Worm (Caenorhabditis elegans) whole organism, young adult: ENCODE results near the gene Y38H6C.24.

Source experiments
- B0261.1 ChIP-seq: sonication (generic microtip); optimal IDR thresholded peaks from 2 replicates; lab custom pipeline; 2016; ENCODE audit warnings: mild to moderate bottlenecking, missing genetic modification characterization, moderate library complexity, missing compliant biosample characterization
- B0336.3 ChIP-seq: fragments of 200-800 bp; sonication (Bioruptor generic); IDR thresholded peaks from 2 replicates; pipeline ENCODE4 v1.3.6; 2022; ENCODE audit warnings: missing genetic modification characterization, missing compliant biosample characterization
- D2030.7 ChIP-seq: fragments of 200-800 bp; sonication (Bioruptor generic); IDR thresholded peaks from 2 replicates; pipeline ENCODE4 v1.3.6; 2022; ENCODE audit warnings: missing genetic modification reagents, missing genetic modification characterization, missing compliant biosample characterization
- F10E7.11 ChIP-seq: sonication (generic microtip); optimal IDR thresholded peaks from 2 replicates; lab custom pipeline; 2017; ENCODE audit warnings: mild to moderate bottlenecking, missing genetic modification characterization, moderate library complexity, missing compliant biosample characterization
- F33H1.4 ChIP-seq: fragments of 200-800 bp; sonication (Bioruptor generic); IDR thresholded peaks from 2 replicates; pipeline ENCODE4 v1.3.6; 2022; ENCODE audit warnings: missing genetic modification reagents, missing genetic modification characterization, missing compliant biosample characterization
- K12H6.12 ChIP-seq: fragments of 200-800 bp; sonication (Bioruptor generic); optimal IDR thresholded peaks from 2 replicates; lab custom pipeline; 2018; ENCODE audit warnings: mild to moderate bottlenecking, missing genetic modification characterization, missing compliant biosample characterization
- Y53F4B.3 ChIP-seq: fragments of 200-800 bp; sonication (Bioruptor generic); IDR thresholded peaks from 2 replicates; pipeline ENCODE4 v1.3.6; 2022; ENCODE audit warnings: missing genetic modification reagents, missing genetic modification characterization, missing compliant biosample characterization
- Y79H2A.3 ChIP-seq: fragments of 200-800 bp; sonication (Bioruptor generic); conservative IDR thresholded peaks from 2 replicates; pipeline ENCODE4 v1.3.6; 2022; ENCODE audit warnings: missing genetic modification reagents, missing genetic modification characterization, missing compliant biosample characterization
- aptf-3 ChIP-seq: fragments of 200-800 bp; sonication (Bioruptor generic); IDR thresholded peaks from 2 replicates; pipeline ENCODE4 v1.3.6; 2022; ENCODE audit warnings: missing genetic modification characterization, missing compliant biosample characterization
- atf-7 ChIP-seq: sonication (generic microtip); optimal IDR thresholded peaks from 2 replicates; lab custom pipeline; 2017; ENCODE audit warnings: mild to moderate bottlenecking, missing genetic modification characterization, missing compliant biosample characterization
- ccch-3 ChIP-seq: fragments of 200-800 bp; sonication (Bioruptor generic); optimal IDR thresholded peaks from 2 replicates; lab custom pipeline; 2018; ENCODE audit warnings: mild to moderate bottlenecking, missing genetic modification characterization, missing compliant biosample characterization
- egl-44 ChIP-seq: fragments of 200-800 bp; sonication (Bioruptor generic); IDR thresholded peaks from 2 replicates; pipeline ENCODE4 v1.3.6; 2022; ENCODE audit warnings: missing genetic modification reagents, missing genetic modification characterization, missing compliant biosample characterization
- ekl-4 ChIP-seq: fragments of 200-800 bp; sonication (Bioruptor generic); IDR thresholded peaks from 2 replicates; pipeline ENCODE4 v1.3.6; 2022; ENCODE audit warnings: missing genetic modification reagents, missing genetic modification characterization, missing compliant biosample characterization
- hlh-12 ChIP-seq: sonication (generic microtip); optimal IDR thresholded peaks from 2 replicates; lab custom pipeline; 2016; ENCODE audit warnings: missing genetic modification characterization, missing compliant biosample characterization
- hmg-1.2 ChIP-seq: fragments of 200-800 bp; sonication (Bioruptor generic); IDR thresholded peaks from 2 replicates; pipeline ENCODE4 v1.3.6; 2022; ENCODE audit warnings: missing genetic modification reagents, missing genetic modification characterization, missing compliant biosample characterization
- let-526 ChIP-seq: fragments of 200-800 bp; sonication (Bioruptor generic); IDR thresholded peaks from 2 replicates; pipeline ENCODE4 v1.3.6; 2022; ENCODE audit warnings: missing genetic modification reagents, missing genetic modification characterization, missing compliant biosample characterization
- lin-35 ChIP-seq, 3 experiments: fragments of 150-350 bp in 2 of 3; sonication (generic microtip) in 1 of 3; optimal IDR thresholded peaks; 2 replicates each; lab custom pipeline; 2014 to 2018; ENCODE audit warnings: missing biosample characterization in 3 of 3, missing genetic modification characterization in 3 of 3, missing genetic modification reagents in 3 of 3
- lin-40 ChIP-seq: sonication (generic microtip); optimal IDR thresholded peaks from 2 replicates; lab custom pipeline; 2016; ENCODE audit warnings: missing genetic modification characterization, mild to moderate bottlenecking, missing compliant biosample characterization, missing genotype, missing genetic modification reagents
- madf-8 ChIP-seq: fragments of 200-800 bp; sonication (Bioruptor generic); conservative IDR thresholded peaks from 2 replicates; pipeline ENCODE4 v1.3.6; 2022; ENCODE audit warnings: missing genetic modification reagents, missing genetic modification characterization, missing compliant biosample characterization
- nfya-1 ChIP-seq: sonication (generic microtip); optimal IDR thresholded peaks from 2 replicates; lab custom pipeline; 2017; ENCODE audit warnings: antibody characterized with exemption, missing compliant biosample characterization, missing genetic modification characterization, borderline replicate concordance; ENCODE audit not compliant: insufficient read depth
- nhr-80 ChIP-seq: sonication (generic microtip); optimal IDR thresholded peaks from 2 replicates; lab custom pipeline; 2016; ENCODE audit warnings: missing genetic modification characterization, missing compliant biosample characterization
- pbrm-1 ChIP-seq: fragments of 200-800 bp; sonication (Bioruptor generic); IDR thresholded peaks from 2 replicates; pipeline ENCODE4 v1.3.6; 2022; ENCODE audit warnings: missing genetic modification reagents, missing genetic modification characterization, missing compliant biosample characterization
- pha-4 ChIP-seq: fragments of 150-350 bp; sonication (generic microtip); optimal IDR thresholded peaks from 2 replicates; lab custom pipeline; 2014; ENCODE audit warnings: missing biosample characterization, missing genetic modification reagents, missing genetic modification characterization
- repo-1 ChIP-seq: sonication (generic microtip); optimal IDR thresholded peaks from 2 replicates; lab custom pipeline; 2017; ENCODE audit warnings: mild to moderate bottlenecking, missing genetic modification characterization, missing compliant biosample characterization
- rpc-1 ChIP-seq, 2 experiments: fragments of 150-350 bp in 1 of 2; sonication (generic microtip) in 1 of 2; optimal IDR thresholded peaks; 2 replicates each; lab custom pipeline; 2014 to 2018; ENCODE audit warnings: missing biosample characterization in 1 of 2, missing genetic modification characterization in 1 of 2, missing genetic modification reagents in 1 of 2, missing genotype in 1 of 2
- sdz-38 ChIP-seq: sonication (generic microtip); optimal IDR thresholded peaks from 2 replicates; lab custom pipeline; 2016; ENCODE audit warnings: missing genotype, missing genetic modification characterization, missing compliant biosample characterization
- snpc-4 ChIP-seq, 5 experiments: fragments of 150-350 bp in 1 of 5; sonication (generic microtip) in 4 of 5; optimal IDR thresholded peaks; 2 replicates each; lab custom pipeline; 2014 to 2018; ENCODE audit warnings: missing genetic modification characterization in 5 of 5, missing biosample characterization in 3 of 5, antibody characterized with exemption in 2 of 5, mild to moderate bottlenecking in 2 of 5, missing compliant biosample characterization in 2 of 5, missing genotype in 2 of 5, moderate library complexity in 2 of 5, missing genetic modification reagents in 1 of 5
- sptf-2 ChIP-seq: fragments of 200-800 bp; sonication (Bioruptor generic); optimal IDR thresholded peaks from 2 replicates; lab custom pipeline; 2018; ENCODE audit warnings: mild to moderate bottlenecking, missing genetic modification characterization, missing compliant biosample characterization
- zfh-2 ChIP-seq: fragments of 200-800 bp; sonication (Bioruptor generic); conservative IDR thresholded peaks from 2 replicates; pipeline ENCODE4 v1.3.6; 2022; ENCODE audit warnings: missing genetic modification reagents, missing genetic modification characterization, missing compliant biosample characterization
- ztf-22 ChIP-seq: fragments of 200-800 bp; sonication (Bioruptor generic); optimal IDR thresholded peaks from 2 replicates; lab custom pipeline; 2018; ENCODE audit warnings: mild to moderate bottlenecking, missing genetic modification characterization, moderate library complexity, missing compliant biosample characterization
- ztf-3 ChIP-seq: fragments of 200-800 bp; sonication (Bioruptor generic); optimal IDR thresholded peaks from 2 replicates; lab custom pipeline; 2018; ENCODE audit warnings: mild to moderate bottlenecking, missing genetic modification characterization, missing compliant biosample characterization

The Y38H6C.24 gene

DNA sequence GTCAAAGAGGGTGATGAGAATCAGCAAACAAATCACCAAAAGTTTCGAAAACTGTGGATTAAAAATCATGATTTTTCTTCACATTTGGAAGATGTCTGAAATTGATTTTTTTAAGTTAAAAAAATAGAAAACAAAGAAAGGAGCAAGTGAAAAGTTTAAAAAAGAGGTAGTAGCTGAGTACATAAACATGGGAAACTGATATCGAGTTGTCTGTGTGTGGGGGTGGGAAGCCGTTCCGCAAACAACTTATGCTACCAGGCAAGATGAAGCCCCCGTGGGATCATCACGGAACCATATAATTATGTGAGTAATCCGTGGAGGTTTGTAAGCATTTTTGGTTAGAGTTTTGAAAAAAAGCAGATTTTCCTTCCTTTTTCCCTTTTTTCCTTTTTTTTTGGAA lies 24.9 kb downstream of the Y38H6C.24 start, which contains the start of gene Y38H6C.20:
Gene Y38H6C.20 (minus strand): TSS at position 101 of the 400 bp plus-strand sequence.
- TF ChIP-seq nhr-80: no peak
- TF ChIP-seq lin-35 (GFP tag; optimal IDR thresholded peaks at IDR 0.05; lab: Kevin White, UChicago): no peak
- TF ChIP-seq atf-7 (tag; lab: Kevin White, UChicago): no peak
- TF ChIP-seq B0261.1 (tag; lab: Kevin White, UChicago): no peak
- TF ChIP-seq pbrm-1 (GFP tag; lab: Robert Waterston, UW): no peak
- TF ChIP-seq ekl-4 (GFP tag; lab: Robert Waterston, UW): no peak
- no peak for TF ChIP-seq Y79H2A.3 (GFP tag; lab: Robert Waterston, UW)
- no peak for TF ChIP-seq Y53F4B.3 (GFP tag; lab: Robert Waterston, UW)
- TF ChIP-seq hmg-1.2 (GFP tag; lab: Robert Waterston, UW): no peak
- no peak for TF ChIP-seq madf-8
- TF ChIP-seq ccch-3 (GFP tag; lab: Kevin White, UChicago): no peak
- no peak for TF ChIP-seq snpc-4 (GFP tag; optimal IDR thresholded peaks at IDR 0.05; lab: Kevin White, UChicago)
- TF ChIP-seq snpc-4 (tag; optimal IDR thresholded peaks at IDR 0.05; lab: Kevin White, UChicago): no peak
- TF ChIP-seq hlh-12: no peak
- TF ChIP-seq lin-40 (tag; lab: Kevin White, UChicago): no peak
- TF ChIP-seq D2030.7 (GFP tag; lab: Robert Waterston, UW): no peak

DNA sequence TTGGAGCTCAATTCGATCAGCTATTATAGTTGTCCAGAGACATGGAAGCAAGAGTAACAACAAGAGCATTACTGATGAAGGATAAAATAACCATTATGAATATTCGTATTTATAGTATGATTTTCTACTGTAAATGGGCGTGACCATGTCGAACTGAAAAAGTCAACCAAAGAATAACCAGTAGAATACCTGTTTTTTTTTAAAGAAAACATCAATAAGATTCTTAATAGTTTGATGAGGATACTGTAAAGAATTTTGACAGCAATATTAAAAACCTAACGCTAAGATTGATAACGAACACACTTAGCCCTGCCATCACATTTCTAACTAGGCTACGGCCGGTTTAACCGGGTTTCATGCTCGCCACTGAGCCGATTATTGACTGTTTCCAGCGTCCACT lies 26.7 kb downstream of the Y38H6C.24 start, which contains the start of gene vmo-1:
Gene vmo-1 (minus strand): TSS at position 101 of the 400 bp plus-strand sequence.
- no peak for TF ChIP-seq B0336.3
- no peak for TF ChIP-seq pha-4 (tag; lab: Kevin White, UChicago)
- no peak for TF ChIP-seq sptf-2 (GFP tag; lab: Kevin White, UChicago)
- TF ChIP-seq ztf-3: no peak
- no peak for TF ChIP-seq lin-35 (GFP tag; optimal IDR thresholded peaks at IDR 0.05; lab: Kevin White, UChicago)
- TF ChIP-seq ztf-22: no peak
- no peak for TF ChIP-seq K12H6.12 (tag; lab: Kevin White, UChicago)
- TF ChIP-seq sdz-38 (tag; lab: Kevin White, UChicago): no peak
- no peak for TF ChIP-seq B0261.1 (tag; lab: Kevin White, UChicago)

DNA sequence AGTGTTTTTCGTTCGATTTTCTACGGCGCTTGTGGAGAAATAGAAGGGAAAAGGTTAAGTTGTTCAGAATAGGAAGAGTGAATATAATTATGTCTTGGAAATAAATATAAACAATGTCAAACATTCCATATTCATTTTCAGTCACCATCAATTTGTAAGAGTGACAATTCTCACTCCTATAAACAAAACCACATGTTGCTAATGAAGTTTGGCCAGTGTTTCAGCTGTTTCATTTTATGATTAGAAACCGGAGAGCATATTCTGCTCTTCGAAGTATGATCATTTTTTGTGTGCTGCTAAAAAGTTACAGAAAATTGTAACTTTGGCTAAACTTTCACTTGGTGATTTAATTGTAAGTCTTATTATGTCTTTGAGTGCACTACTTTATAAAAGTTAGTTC lies 28.9 kb downstream of the Y38H6C.24 start, which contains the start of gene Y38H6C.21:
Gene Y38H6C.21 (minus strand): TSS at position 148 of the 400 bp plus-strand sequence.
- no peak for TF ChIP-seq nfya-1 (tag; lab: Kevin White, UChicago)
- no peak for TF ChIP-seq ztf-22
- TF ChIP-seq nhr-80: peak; percentile 24
- no peak for TF ChIP-seq F33H1.4

DNA sequence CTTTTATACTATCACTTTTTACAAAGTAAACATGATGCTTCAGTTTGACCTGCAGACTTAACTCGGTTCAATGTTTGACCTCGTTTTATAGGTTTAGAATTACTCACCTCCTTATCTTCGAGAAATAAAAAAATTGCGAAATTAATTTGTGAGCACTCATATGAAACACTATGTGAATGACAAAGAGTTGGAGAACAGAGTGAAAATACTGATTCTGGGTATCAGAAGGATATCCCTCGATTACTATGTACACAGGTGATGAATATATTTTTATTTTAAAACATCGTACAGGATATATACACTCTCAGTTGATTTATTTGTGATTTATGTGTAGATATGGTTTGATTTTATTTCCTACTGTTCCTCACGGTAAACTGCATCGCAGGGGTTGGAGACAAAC lies 30.0 kb downstream of the Y38H6C.24 start, which contains the start of gene Y38H6C.23:
Gene Y38H6C.23 (minus strand): TSS at position 101 of the 400 bp plus-strand sequence.
- TF ChIP-seq let-526 (GFP tag; lab: Robert Waterston, UW) (no peak), nhr-80 (peak; percentile 2), repo-1 (tag; lab: Kevin White, UChicago) (no peak), zfh-2 (GFP tag; lab: Robert Waterston, UW) (no peak), snpc-4 (GFP tag; optimal IDR thresholded peaks at IDR 0.05; lab: Kevin White, UChicago) (no peak), snpc-4 (tag; optimal IDR thresholded peaks at IDR 0.05; lab: Kevin White, UChicago) (no peak)

DNA sequence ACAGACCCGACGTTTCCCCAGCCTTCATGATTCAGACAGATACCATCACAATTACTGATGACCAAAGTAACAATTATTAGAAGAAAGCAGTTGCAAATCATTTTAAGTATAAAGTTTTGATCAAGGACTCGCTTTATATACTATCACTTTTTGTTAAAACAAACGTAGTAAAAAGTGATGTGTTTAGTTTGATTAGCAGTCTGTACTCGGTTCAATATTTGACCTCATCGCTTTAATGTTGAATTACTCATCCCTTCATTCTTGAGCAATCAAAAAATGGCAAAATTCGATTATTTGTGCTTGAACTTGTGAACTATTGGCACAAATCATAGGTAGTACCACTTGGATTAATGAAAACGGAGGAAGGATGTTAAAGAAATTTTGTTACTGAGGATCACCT lies 32.0 kb downstream of the Y38H6C.24 start, which contains the start of gene abf-4:
Gene abf-4 (minus strand): TSS at position 101 of the 400 bp plus-strand sequence.
- TF ChIP-seq rpc-1 (optimal IDR thresholded peaks at IDR 0.05; lab: Kevin White, UChicago): no peak
- no peak for TF ChIP-seq rpc-1 (tag; optimal IDR thresholded peaks at IDR 0.05; lab: Kevin White, UChicago)
- no peak for TF ChIP-seq F10E7.11
- TF ChIP-seq F33H1.4: no peak
- TF ChIP-seq egl-44: no peak
- no peak for TF ChIP-seq aptf-3 (GFP tag; lab: Robert Waterston, UW)
